Worm (Caenorhabditis elegans): ENCODE data around the gene F09F9.1.

ce11 chrX:4079264-4079663 is 35.9 kb upstream of the F09F9.1 start, which contains the start of gene T06F4.1:
- TF ChIP-seq him-1 (tag; optimal IDR thresholded peaks at IDR 0.05) (no peak), W03F9.2 (tag; optimal IDR thresholded peaks at IDR 0.05) (no peak)
